Fruit fly (Drosophila melanogaster) whole organism, embryonic: Measurements from ENCODE around the gene CG32551.

ENCODE experiments used
- Bteb2 ChIP-seq: fragments of 200-800 bp; sonication (Bioruptor generic); optimal IDR thresholded peaks from 2 replicates; lab custom pipeline; 2016; ENCODE audit warnings: missing biosample characterization, missing genetic modification characterization
- C15 ChIP-seq: fragments of 200-800 bp; sonication (Bioruptor generic); IDR thresholded peaks from 3 replicates; pipeline ENCODE4 v1.3.6; 2022; ENCODE audit warnings: missing biosample characterization, missing genetic modification characterization
- CG1024 ChIP-seq: fragments of 200-800 bp; sonication (Bioruptor generic); IDR thresholded peaks from 2 replicates; pipeline ENCODE4 v1.3.6; 2022; ENCODE audit warnings: missing biosample characterization, missing genetic modification characterization
- CG10274 ChIP-seq: fragments of 200-800 bp; sonication (Bioruptor generic); optimal IDR thresholded peaks from 3 replicates; lab custom pipeline; 2017; ENCODE audit warnings: missing biosample characterization, mild to moderate bottlenecking, missing genetic modification characterization
- CG11085 ChIP-seq: fragments of 200-800 bp; sonication (Bioruptor generic); IDR thresholded peaks from 2 replicates; pipeline ENCODE4 v1.3.6; 2022; ENCODE audit warnings: missing biosample characterization, missing genetic modification characterization
- CG12744 ChIP-seq: fragments of 200-800 bp; sonication (Bioruptor generic); optimal IDR thresholded peaks from 2 replicates; lab custom pipeline; 2016; ENCODE audit warnings: missing biosample characterization, missing genetic modification characterization
- CG13296 ChIP-seq: fragments of 200-800 bp; sonication (Bioruptor generic); optimal IDR thresholded peaks from 3 replicates; lab custom pipeline; 2018; ENCODE audit warnings: missing biosample characterization, mild to moderate bottlenecking, missing genetic modification characterization
- CG14667 ChIP-seq: fragments of 200-800 bp; sonication (Bioruptor generic); IDR thresholded peaks from 2 replicates; pipeline ENCODE4 v1.3.6; 2022; ENCODE audit warnings: missing biosample characterization, missing genetic modification characterization
- CG14860 ChIP-seq: fragments of 200-800 bp; sonication (Bioruptor generic); IDR thresholded peaks from 3 replicates; pipeline ENCODE4 v1.3.6; 2022; ENCODE audit warnings: missing biosample characterization, missing genetic modification characterization; ENCODE audit not compliant: partially characterized antibody
- CG2678 ChIP-seq: fragments of 200-800 bp; sonication (Bioruptor generic); optimal IDR thresholded peaks from 3 replicates; lab custom pipeline; 2019; ENCODE audit warnings: missing biosample characterization, mild to moderate bottlenecking, missing genetic modification characterization, moderate library complexity
- CG3407 ChIP-seq: fragments of 200-800 bp; sonication (Bioruptor generic); optimal IDR thresholded peaks from 2 replicates; lab custom pipeline; 2018; ENCODE audit warnings: missing biosample characterization, mild to moderate bottlenecking, missing genetic modification characterization
- CG4820 ChIP-seq: fragments of 200-800 bp; sonication (Bioruptor generic); optimal IDR thresholded peaks from 3 replicates; lab custom pipeline; 2016; ENCODE audit warnings: missing biosample characterization, missing genetic modification characterization
- CG7786 ChIP-seq: fragments of 200-800 bp; sonication (Bioruptor generic); optimal IDR thresholded peaks from 2 replicates; lab custom pipeline; 2016; ENCODE audit warnings: missing biosample characterization, missing genetic modification characterization
- CG7963 ChIP-seq: fragments of 200-800 bp; sonication (Bioruptor generic); IDR thresholded peaks from 3 replicates; pipeline ENCODE4 v1.3.6; 2022; ENCODE audit warnings: missing biosample characterization, missing genetic modification characterization; ENCODE audit not compliant: partially characterized antibody
- CG8478 ChIP-seq: fragments of >200 bp; optimal IDR thresholded peaks from 2 replicates; lab custom pipeline; 2018
- CG8924 ChIP-seq: fragments of 200-800 bp; optimal IDR thresholded peaks from 3 replicates; lab custom pipeline; 2019; ENCODE audit warnings: missing biosample characterization, mild to moderate bottlenecking, missing genetic modification characterization, moderate library complexity
- CG8944 ChIP-seq: fragments of 200-800 bp; sonication (Bioruptor generic); optimal IDR thresholded peaks from 3 replicates; lab custom pipeline; 2016; ENCODE audit warnings: missing biosample characterization, missing genetic modification characterization
- CG9609 ChIP-seq: fragments of 200-800 bp; sonication (Bioruptor generic); optimal IDR thresholded peaks from 3 replicates; lab custom pipeline; 2016; ENCODE audit warnings: missing biosample characterization, missing genetic modification characterization
- CG9727 ChIP-seq: fragments of 200-800 bp; sonication (Bioruptor generic); optimal IDR thresholded peaks from 3 replicates; lab custom pipeline; 2017; ENCODE audit warnings: missing biosample characterization, mild to moderate bottlenecking, missing genetic modification characterization
- Camta ChIP-seq: fragments of 200-800 bp; sonication (Bioruptor generic); optimal IDR thresholded peaks from 2 replicates; lab custom pipeline; 2016; ENCODE audit warnings: missing biosample characterization, missing genetic modification characterization
- CoRest ChIP-seq: fragments of 200-800 bp; sonication (Bioruptor generic); optimal IDR thresholded peaks from 3 replicates; lab custom pipeline; 2018; ENCODE audit warnings: missing biosample characterization, mild to moderate bottlenecking, missing genetic modification characterization, moderate library complexity
- D19B ChIP-seq: fragments of 200-800 bp; sonication (Bioruptor generic); optimal IDR thresholded peaks from 2 replicates; lab custom pipeline; 2017; ENCODE audit warnings: missing biosample characterization, mild to moderate bottlenecking, missing genetic modification characterization
- Eip74EF ChIP-seq, 2 experiments: fragments of 200-800 bp in 1 of 2; fragments of >200 bp in 1 of 2; sonication (Bioruptor generic) in 1 of 2; optimal IDR thresholded peaks; 2 replicates each; lab custom pipeline; 2017 to 2019; ENCODE audit warnings: missing biosample characterization in 2 of 2, missing genetic modification characterization in 2 of 2, mild to moderate bottlenecking in 1 of 2, moderate library complexity in 1 of 2
- Med ChIP-seq: fragments of 200-800 bp; sonication (Bioruptor generic); peaks from one replicate; lab custom pipeline; 2016; ENCODE audit warnings: missing biosample characterization, missing genetic modification characterization, mild to moderate bottlenecking, inconsistent platforms, moderate library complexity
- Myb ChIP-seq: fragments of 200-800 bp; sonication (Bioruptor generic); optimal IDR thresholded peaks from 2 replicates; lab custom pipeline; 2016; ENCODE audit warnings: missing biosample characterization, missing genetic modification characterization
- Oli ChIP-seq: fragments of 200-800 bp; sonication (Bioruptor generic); optimal IDR thresholded peaks from 2 replicates; lab custom pipeline; 2018; ENCODE audit warnings: missing biosample characterization, mild to moderate bottlenecking, missing genetic modification characterization, moderate library complexity
- abd-A ChIP-seq: fragments of 200-800 bp; sonication (Bioruptor generic); optimal IDR thresholded peaks from 3 replicates; lab custom pipeline; 2019; ENCODE audit warnings: missing biosample characterization, mild to moderate bottlenecking, missing genetic modification characterization, moderate library complexity
- crol ChIP-seq: fragments of 200-800 bp; sonication (Bioruptor generic); IDR thresholded peaks from 2 replicates; pipeline ENCODE4 v1.3.6; 2022; ENCODE audit warnings: missing biosample characterization, missing genetic modification characterization
- gem ChIP-seq: fragments of 200-800 bp; sonication (Bioruptor generic); optimal IDR thresholded peaks from 2 replicates; lab custom pipeline; 2019; ENCODE audit warnings: missing biosample characterization, mild to moderate bottlenecking, missing genetic modification characterization, moderate library complexity
- grau ChIP-seq: fragments of 200-800 bp; optimal IDR thresholded peaks from 3 replicates; lab custom pipeline; 2019; ENCODE audit warnings: missing biosample characterization, mild to moderate bottlenecking, missing genetic modification characterization, moderate library complexity
- her ChIP-seq: fragments of 200-800 bp; sonication (Bioruptor generic); optimal IDR thresholded peaks from 2 replicates; lab custom pipeline; 2016; ENCODE audit warnings: missing biosample characterization, missing genetic modification characterization
- klu ChIP-seq: fragments of 200-800 bp; sonication (Bioruptor generic); IDR thresholded peaks from 2 replicates; pipeline ENCODE4 v1.3.6; 2022; ENCODE audit warnings: missing biosample characterization, missing genetic modification characterization
- lola ChIP-seq, 3 experiments: fragments of >200 bp in 2 of 3; fragments of 200-800 bp in 1 of 3; sonication (Bioruptor generic) in 1 of 3; optimal IDR thresholded peaks; 2 replicates each; lab custom pipeline; 2017 to 2019; ENCODE audit warnings: missing biosample characterization in 3 of 3, missing genetic modification characterization in 3 of 3, mild to moderate bottlenecking in 1 of 3, moderate library complexity in 1 of 3
- mirr ChIP-seq: fragments of 200-800 bp; sonication (Bioruptor generic); optimal IDR thresholded peaks from 3 replicates; lab custom pipeline; 2018; ENCODE audit warnings: missing biosample characterization, mild to moderate bottlenecking, missing genetic modification characterization
- org-1 ChIP-seq: fragments of 200-800 bp; sonication (Bioruptor generic); optimal IDR thresholded peaks from 2 replicates; lab custom pipeline; 2017; ENCODE audit warnings: missing biosample characterization, missing genetic modification characterization
- row ChIP-seq: fragments of 200-800 bp; sonication (Bioruptor generic); IDR thresholded peaks from 3 replicates; pipeline ENCODE4 v1.3.6; 2022; ENCODE audit warnings: missing biosample characterization, missing genetic modification characterization
- sens ChIP-seq: fragments of 200-800 bp; sonication (Bioruptor generic); peaks from one replicate; lab custom pipeline; 2016; ENCODE audit warnings: missing biosample characterization, missing genetic modification characterization
- slbo ChIP-seq: fragments of 200-800 bp; sonication (Bioruptor generic); IDR thresholded peaks from 2 replicates; pipeline ENCODE4 v1.3.6; 2022; ENCODE audit warnings: missing biosample characterization, missing genetic modification characterization
- sug ChIP-seq: fragments of 200-800 bp; optimal IDR thresholded peaks from 2 replicates; lab custom pipeline; 2019; ENCODE audit warnings: missing biosample characterization, mild to moderate bottlenecking, missing genetic modification characterization, moderate library complexity
- usp ChIP-seq: fragments of >200 bp; optimal IDR thresholded peaks from 2 replicates; lab custom pipeline; 2017; ENCODE audit warnings: missing biosample characterization, missing genetic modification characterization
- vnd ChIP-seq: fragments of 200-800 bp; sonication (Bioruptor generic); IDR thresholded peaks from 3 replicates; pipeline ENCODE4 v1.3.6; 2022; ENCODE audit warnings: missing biosample characterization, missing genetic modification characterization; ENCODE audit not compliant: partially characterized antibody

The CG32551 gene

DNA sequence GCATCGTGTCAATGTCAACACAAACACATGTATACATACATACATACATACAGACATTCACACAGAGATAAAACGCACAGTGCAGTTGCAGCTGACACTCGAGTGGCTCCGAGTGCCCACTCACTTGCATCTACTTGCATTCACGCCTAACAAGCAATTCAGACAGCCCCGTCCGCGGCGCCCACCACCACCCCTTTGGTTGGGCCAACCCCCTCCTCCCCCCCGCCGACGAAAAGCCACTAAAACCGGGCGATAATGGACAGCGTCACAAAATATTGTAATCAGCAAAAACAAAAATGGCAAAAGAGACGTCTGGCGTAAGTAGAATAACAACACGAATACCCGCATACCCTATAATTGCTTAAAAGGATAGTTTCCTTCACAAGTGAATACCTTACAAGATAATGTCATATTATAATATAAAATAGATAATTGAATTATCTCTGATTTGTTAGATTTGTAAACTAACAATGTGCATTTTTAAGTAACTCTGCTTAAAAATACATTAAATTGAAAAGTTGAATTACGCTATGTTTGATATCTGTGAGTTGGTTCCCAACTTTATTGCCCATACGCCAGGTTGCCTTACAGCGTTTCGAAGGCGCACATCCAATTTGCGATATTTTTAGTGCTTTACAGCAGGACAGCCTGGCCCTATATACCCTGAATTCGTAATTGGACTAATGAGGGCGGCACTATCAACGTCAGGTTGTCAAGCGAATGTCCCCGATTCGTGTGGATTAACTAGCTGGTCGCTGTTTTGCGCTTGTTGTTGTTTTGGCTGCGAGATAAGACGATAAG is 31.9 kb upstream of the CG32551 start (continued):
- TF ChIP-seq lola (GFP tag; optimal IDR thresholded peaks at IDR 0.05; lab: Kevin White, UChicago) (no peak), Oli (tag; lab: Kevin White, UChicago) (peak; percentile 10), CG12744 (no peak), CG11085 (GFP tag; lab: Robert Waterston, UW) (no peak), CG8478 (lab: Kevin White, UChicago) (no peak), sens (GFP tag; lab: Kevin White, UChicago) (no peak), org-1 (GFP tag; lab: Kevin White, UChicago) (no peak), CoRest (tag; lab: Kevin White, UChicago) (peak; percentile 1), CG14860 (GFP tag; lab: Robert Waterston, UW) (no peak), abd-A (tag; lab: Kevin White, UChicago) (no peak), sug (tag; lab: Kevin White, UChicago) (peak; percentile 41), vnd (GFP tag; lab: Robert Waterston, UW) (no peak), Eip74EF (GFP tag; optimal IDR thresholded peaks at IDR 0.05; lab: Kevin White, UChicago) (no peak), CG9609 (no peak), Myb (GFP tag; lab: Kevin White, UChicago) (no peak), CG3407 (GFP tag; lab: Kevin White, UChicago) (no peak), CG1024 (GFP tag; lab: Robert Waterston, UW) (no peak), row (GFP tag; lab: Robert Waterston, UW) (peak; percentile 65), her (no peak), Med (GFP tag; lab: Kevin White, UChicago) (peak; percentile 75), CG10274 (GFP tag; lab: Kevin White, UChicago) (no peak), Camta (no peak), Bteb2 (no peak), mirr (peak; percentile 71), klu (GFP tag; lab: Robert Waterston, UW) (no peak), CG13296 (GFP tag; lab: Kevin White, UChicago) (no peak), CG8924 (tag; lab: Kevin White, UChicago) (no peak), CG9727 (peak; percentile 22), usp (GFP tag; lab: Kevin White, UChicago) (no peak), crol (peak; percentile 93), CG14667 (GFP tag; lab: Robert Waterston, UW) (no peak), slbo (GFP tag; lab: Robert Waterston, UW) (peak; percentile 22; the same call in 1 of the 2 replicates), CG7963 (no peak), grau (peak; percentile 6), CG7786 (GFP tag; lab: Kevin White, UChicago) (no peak), C15 (GFP tag; lab: Robert Waterston, UW) (no peak), CG8944 (GFP tag; lab: Kevin White, UChicago) (no peak), D19B (GFP tag; lab: Kevin White, UChicago) (peak; percentile 93), CG2678 (tag; lab: Kevin White, UChicago) (peak; percentile 20), gem (tag; lab: Kevin White, UChicago) (peak; percentile 9), CG4820 (GFP tag; lab: Kevin White, UChicago) (no peak)
- TF ChIP-seq, all 482 proteins: peak for 24
